Worm (Caenorhabditis elegans) whole organism, L1 larva: Measurements from ENCODE around the gene T05A7.7.
A peak's percentile ranks its signal among the peaks of the same experiment; 100 is the strongest.

ENCODE experiments used
- C16A3.4 ChIP-seq: fragments of 150-350 bp; optimal IDR thresholded peaks from 2 replicates; lab custom pipeline; 2014; ENCODE audit warnings: missing biosample characterization, missing genetic modification characterization
- C34B4.2 ChIP-seq: sonication (generic microtip); optimal IDR thresholded peaks from 2 replicates; lab custom pipeline; 2017; ENCODE audit warnings: mild to moderate bottlenecking, missing genetic modification characterization, missing compliant biosample characterization
- alr-1 ChIP-seq: fragments of 200-800 bp; sonication (Bioruptor generic); optimal IDR thresholded peaks from 2 replicates; lab custom pipeline; 2018; ENCODE audit warnings: borderline replicate concordance, mild to moderate bottlenecking, missing genetic modification characterization, missing compliant biosample characterization
- aly-2 ChIP-seq: fragments of 150-350 bp; optimal IDR thresholded peaks from 2 replicates; lab custom pipeline; 2014; ENCODE audit warnings: missing biosample characterization, missing genetic modification characterization
- ama-1 ChIP-seq: fragments of 150-350 bp; optimal IDR thresholded peaks from 2 replicates; lab custom pipeline; 2014
- blmp-1 ChIP-seq: fragments of 150-350 bp; optimal IDR thresholded peaks from 2 replicates; lab custom pipeline; 2014; ENCODE audit warnings: missing biosample characterization, missing genetic modification characterization
- ceh-63 ChIP-seq: fragments of 200-800 bp; sonication (Bioruptor generic); optimal IDR thresholded peaks from 2 replicates; lab custom pipeline; 2018; ENCODE audit warnings: mild to moderate bottlenecking, missing genetic modification characterization, missing compliant biosample characterization
- ceh-8 ChIP-seq: fragments of 200-800 bp; sonication (Bioruptor generic); optimal IDR thresholded peaks from 2 replicates; lab custom pipeline; 2018; ENCODE audit warnings: mild to moderate bottlenecking, missing genetic modification characterization, moderate library complexity, missing compliant biosample characterization
- ceh-90 ChIP-seq: sonication (generic microtip); optimal IDR thresholded peaks from 2 replicates; lab custom pipeline; 2016; ENCODE audit warnings: missing genetic modification characterization, missing compliant biosample characterization
- efl-1 ChIP-seq, 4 experiments: fragments of 150-350 bp; optimal IDR thresholded peaks in 3 of 4; peaks in 1 of 4; 1 replicate in 1 of 4; 2 replicates in 3 of 4; lab custom pipeline; 2014; ENCODE audit warnings: missing biosample characterization in 2 of 4, missing genetic modification characterization in 2 of 4, missing genetic modification reagents in 2 of 4
- egl-13 ChIP-seq: sonication (generic microtip); optimal IDR thresholded peaks from 2 replicates; lab custom pipeline; 2016; ENCODE audit warnings: missing genotype, missing genetic modification reagents, missing genetic modification characterization, missing compliant biosample characterization
- elt-2 ChIP-seq: sonication (generic microtip); optimal IDR thresholded peaks from 2 replicates; lab custom pipeline; 2016; ENCODE audit warnings: missing genetic modification characterization, mild to moderate bottlenecking, inconsistent platforms, missing compliant biosample characterization, missing genetic modification reagents
- elt-3 ChIP-seq, 6 experiments: fragments of 150-350 bp in 1 of 6; sonication (generic microtip); optimal IDR thresholded peaks; 2 replicates each; lab custom pipeline; 2017 to 2018; ENCODE audit warnings: missing biosample characterization in 6 of 6, missing genetic modification characterization in 6 of 6, inconsistent platforms in 1 of 6
- fkh-10 ChIP-seq: sonication (generic microtip); optimal IDR thresholded peaks from 2 replicates; lab custom pipeline; 2017; ENCODE audit warnings: missing biosample characterization, missing genetic modification reagents, missing genetic modification characterization
- fkh-4 ChIP-seq: sonication (generic microtip); optimal IDR thresholded peaks from 2 replicates; lab custom pipeline; 2016; ENCODE audit warnings: missing compliant biosample characterization, missing genetic modification characterization, borderline replicate concordance
- hlh-17 ChIP-seq: fragments of 200-800 bp; sonication (Bioruptor generic); optimal IDR thresholded peaks from 2 replicates; lab custom pipeline; 2018; ENCODE audit warnings: missing genetic modification characterization, mild to moderate bottlenecking, missing compliant biosample characterization, moderate library complexity, borderline replicate concordance
- hlh-4 ChIP-seq: sonication (generic microtip); optimal IDR thresholded peaks from 2 replicates; lab custom pipeline; 2016; ENCODE audit warnings: mild to moderate bottlenecking, missing genetic modification characterization, missing compliant biosample characterization
- jun-1 ChIP-seq: fragments of 150-350 bp; optimal IDR thresholded peaks from 2 replicates; lab custom pipeline; 2014; ENCODE audit warnings: missing biosample characterization, missing genetic modification reagents, missing genetic modification characterization
- lin-13 ChIP-seq: fragments of 150-350 bp; optimal IDR thresholded peaks from 2 replicates; lab custom pipeline; 2014; ENCODE audit warnings: missing biosample characterization, missing genetic modification reagents, missing genetic modification characterization
- lin-14 ChIP-seq: fragments of 200-800 bp; sonication (Bioruptor generic); optimal IDR thresholded peaks from 2 replicates; lab custom pipeline; 2018; ENCODE audit warnings: mild to moderate bottlenecking, missing genetic modification characterization, moderate library complexity, missing compliant biosample characterization
- lir-3 ChIP-seq: sonication (generic microtip); optimal IDR thresholded peaks from 2 replicates; lab custom pipeline; 2016; ENCODE audit warnings: mild to moderate bottlenecking, missing genetic modification characterization, moderate library complexity, missing compliant biosample characterization; ENCODE audit not compliant: poor library complexity
- lsy-2 ChIP-seq, 2 experiments: fragments of 150-350 bp; optimal IDR thresholded peaks; 2 replicates each; lab custom pipeline; 2014; ENCODE audit warnings: missing biosample characterization in 2 of 2, missing genetic modification characterization in 2 of 2
- mdl-1 ChIP-seq, 2 experiments: fragments of 150-350 bp; optimal IDR thresholded peaks; 2 replicates each; lab custom pipeline; 2014 to 2017; ENCODE audit warnings: missing biosample characterization in 2 of 2, missing genetic modification characterization in 2 of 2, inconsistent platforms in 1 of 2
- mef-2 ChIP-seq: fragments of 150-350 bp; optimal IDR thresholded peaks from 2 replicates; lab custom pipeline; 2014; ENCODE audit warnings: missing biosample characterization, missing genetic modification characterization
- nhr-11 ChIP-seq: fragments of 150-350 bp; optimal IDR thresholded peaks from 2 replicates; lab custom pipeline; 2014; ENCODE audit warnings: missing biosample characterization, missing genetic modification characterization
- nhr-12 ChIP-seq: sonication (generic microtip); optimal IDR thresholded peaks from 2 replicates; lab custom pipeline; 2017; ENCODE audit warnings: missing biosample characterization, missing genetic modification characterization
- nhr-19 ChIP-seq: fragments of 200-800 bp; sonication (Bioruptor generic); conservative IDR thresholded peaks from 2 replicates; pipeline ENCODE4 v1.3.6; 2022; ENCODE audit warnings: missing genetic modification characterization, missing compliant biosample characterization
- nhr-71 ChIP-seq: sonication (generic microtip); optimal IDR thresholded peaks from 2 replicates; lab custom pipeline; 2016; ENCODE audit warnings: mild to moderate bottlenecking, missing genetic modification characterization, moderate library complexity, missing compliant biosample characterization
- nhr-84 ChIP-seq: sonication (generic microtip); optimal IDR thresholded peaks from 2 replicates; lab custom pipeline; 2017; ENCODE audit warnings: missing biosample characterization, missing genetic modification characterization
- pqm-1 ChIP-seq: sonication (generic microtip); optimal IDR thresholded peaks from 3 replicates; lab custom pipeline; 2017; ENCODE audit warnings: missing biosample characterization, missing genetic modification characterization
- rnt-1 ChIP-seq: sonication (generic microtip); optimal IDR thresholded peaks from 2 replicates; lab custom pipeline; 2016; ENCODE audit warnings: mild to moderate bottlenecking, missing genetic modification characterization, moderate library complexity, missing compliant biosample characterization
- snu-23 ChIP-seq: sonication (generic microtip); optimal IDR thresholded peaks from 2 replicates; lab custom pipeline; 2016; ENCODE audit warnings: missing genetic modification characterization, missing compliant biosample characterization
- swsn-7 ChIP-seq: sonication (generic microtip); optimal IDR thresholded peaks from 2 replicates; lab custom pipeline; 2016; ENCODE audit warnings: missing genetic modification characterization, missing compliant biosample characterization
- tlp-1 ChIP-seq: fragments of 150-350 bp; optimal IDR thresholded peaks from 2 replicates; lab custom pipeline; 2014; ENCODE audit warnings: missing biosample characterization, missing genetic modification characterization
- unc-30 ChIP-seq: sonication (generic microtip); optimal IDR thresholded peaks from 2 replicates; lab custom pipeline; 2017; ENCODE audit warnings: missing biosample characterization, missing genetic modification characterization
- unc-86 ChIP-seq: sonication (generic microtip); optimal IDR thresholded peaks from 2 replicates; lab custom pipeline; 2016; ENCODE audit warnings: missing genetic modification characterization, missing compliant biosample characterization
- vab-15 ChIP-seq: sonication (generic microtip); optimal IDR thresholded peaks from 2 replicates; lab custom pipeline; 2017; ENCODE audit warnings: missing genotype, mild to moderate bottlenecking, missing genetic modification characterization, missing compliant biosample characterization
- zag-1 ChIP-seq: fragments of 150-350 bp; optimal IDR thresholded peaks from 2 replicates; lab custom pipeline; 2014; ENCODE audit warnings: missing biosample characterization, missing genetic modification characterization
- ztf-4 ChIP-seq: fragments of 150-350 bp; optimal IDR thresholded peaks from 2 replicates; lab custom pipeline; 2014; ENCODE audit warnings: missing biosample characterization, missing genetic modification characterization

T05A7.7 gene

DNA sequence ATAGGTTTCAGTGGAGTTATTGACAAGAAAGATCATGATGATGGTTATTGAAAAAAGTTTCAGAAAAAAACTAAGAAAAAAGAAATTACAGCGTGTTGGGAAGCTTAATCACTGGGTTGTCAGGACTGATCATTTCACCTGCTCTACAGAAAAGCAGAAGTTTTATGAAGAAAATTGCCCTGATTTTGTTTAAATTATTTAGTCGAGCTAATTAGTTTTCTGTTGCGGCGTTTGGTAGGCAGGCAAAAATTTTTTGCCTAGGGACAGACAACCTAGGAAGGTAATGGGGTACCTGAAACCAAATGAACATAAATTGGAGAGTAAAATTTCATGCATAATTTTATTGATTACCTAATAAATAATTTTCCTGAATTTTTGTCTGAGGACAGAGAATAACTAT is 2.4 kb upstream of the T05A7.7 start, which contains the start of gene sre-40:
Gene sre-40, minus strand, starts transcription at position 101 of the 400 bp plus-strand sequence.
- TF ChIP-seq ceh-63 (no peak), lin-13 (GFP tag; lab: Kevin White, UChicago) (no peak), vab-15 (tag; lab: Kevin White, UChicago) (no peak), fkh-4 (tag; lab: Kevin White, UChicago) (no peak), fkh-10 (no peak), swsn-7 (tag; lab: Kevin White, UChicago) (no peak)
- TF ChIP-seq, all 84 proteins: peak for 0

DNA sequence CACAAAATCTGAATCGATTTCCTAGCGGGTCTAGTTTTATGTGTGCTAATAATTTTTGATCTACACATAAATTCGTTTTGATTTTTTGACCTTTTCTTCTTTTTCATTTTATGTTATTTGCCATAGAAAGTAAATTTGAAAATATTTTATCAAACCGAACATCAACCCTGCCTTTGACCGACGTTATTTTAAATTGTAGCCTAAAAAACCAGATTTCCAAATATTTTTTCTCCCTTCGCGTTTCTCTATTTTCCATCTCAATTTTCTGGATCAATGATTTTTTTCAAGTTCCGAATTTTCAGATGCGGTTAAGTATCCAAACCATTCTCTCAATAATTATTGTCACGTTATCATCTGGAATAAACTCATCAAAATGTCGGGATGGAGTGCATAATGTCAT is 3.4 kb downstream of the T05A7.7 start, which contains the start of gene T05A7.1:
Gene T05A7.1, plus strand, starts transcription at position 301 of the 400 bp plus-strand sequence.
- no peak for TF ChIP-seq mdl-1 (tag; optimal IDR thresholded peaks at IDR 0.05; lab: Kevin White, UChicago)
- no peak for TF ChIP-seq fkh-10
- no peak for TF ChIP-seq elt-3 (tag; optimal IDR thresholded peaks at IDR 0.05; lab: Kevin White, UChicago)
- TF ChIP-seq ceh-90 (tag; lab: Kevin White, UChicago) = no peak
- TF ChIP-seq elt-2 (tag; lab: Kevin White, UChicago) = no peak
- TF ChIP-seq egl-13 (tag; lab: Kevin White, UChicago) = no peak
- no peak for TF ChIP-seq unc-86 (tag; lab: Kevin White, UChicago)
- no peak for TF ChIP-seq ceh-8 (GFP tag; lab: Kevin White, UChicago)
- no peak for TF ChIP-seq ztf-4 (tag; lab: Kevin White, UChicago)
- no peak for TF ChIP-seq nhr-19 (GFP tag; lab: Robert Waterston, UW)
- TF ChIP-seq zag-1 (tag; lab: Kevin White, UChicago) = no peak
- TF ChIP-seq lin-14 (GFP tag; lab: Kevin White, UChicago) = no peak

DNA sequence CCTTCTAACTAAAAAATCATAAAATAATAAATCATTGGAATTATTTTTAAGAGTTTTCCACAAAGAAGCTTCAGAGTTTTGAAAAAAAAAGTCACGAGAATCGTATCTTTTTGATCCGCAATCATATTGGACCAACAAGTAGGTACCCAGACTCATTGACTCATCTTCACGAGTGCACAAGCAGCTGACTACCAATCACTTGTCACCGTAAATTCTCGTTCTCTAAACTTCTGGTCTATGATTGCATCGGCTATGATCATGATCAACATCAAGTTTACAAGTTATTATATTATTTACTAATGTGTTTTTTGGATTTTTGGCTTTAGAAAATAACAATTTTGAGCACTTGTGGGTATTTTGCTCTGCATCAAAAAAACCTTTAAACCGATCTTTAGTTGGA is 5.0 kb downstream of the T05A7.7 start:
- peak; percentile 49 for TF ChIP-seq lin-14 (GFP tag; lab: Kevin White, UChicago)
- no peak for TF ChIP-seq hlh-4 (tag; lab: Kevin White, UChicago)
- 0 out of 2 replicates have a peak, but pooled peaks have one; percentile 17 for TF ChIP-seq nhr-19 (GFP tag; lab: Robert Waterston, UW)
- no peak for TF ChIP-seq blmp-1 (tag; lab: Kevin White, UChicago)
- TF ChIP-seq aly-2 = no peak
- peak in 1 of 2 experiments; percentile 22 for TF ChIP-seq lsy-2 (tag; optimal IDR thresholded peaks at IDR 0.05; lab: Kevin White, UChicago)
- TF ChIP-seq jun-1 (tag; lab: Kevin White, UChicago) = no peak
- peak; percentile 14 for TF ChIP-seq lir-3 (tag; lab: Kevin White, UChicago)
- TF ChIP-seq unc-30 (tag; lab: Kevin White, UChicago) = no peak
- TF ChIP-seq snu-23 (GFP tag; lab: Kevin White, UChicago) = peak; percentile 5
- TF ChIP-seq nhr-11 (tag; lab: Kevin White, UChicago) = no peak
- peak; percentile 48 for TF ChIP-seq nhr-71 (tag; lab: Kevin White, UChicago)
- no peak for TF ChIP-seq vab-15 (tag; lab: Kevin White, UChicago)
- TF ChIP-seq rnt-1 (tag; lab: Kevin White, UChicago) = peak; percentile 26
- TF ChIP-seq C34B4.2 (tag; lab: Kevin White, UChicago) = no peak

DNA sequence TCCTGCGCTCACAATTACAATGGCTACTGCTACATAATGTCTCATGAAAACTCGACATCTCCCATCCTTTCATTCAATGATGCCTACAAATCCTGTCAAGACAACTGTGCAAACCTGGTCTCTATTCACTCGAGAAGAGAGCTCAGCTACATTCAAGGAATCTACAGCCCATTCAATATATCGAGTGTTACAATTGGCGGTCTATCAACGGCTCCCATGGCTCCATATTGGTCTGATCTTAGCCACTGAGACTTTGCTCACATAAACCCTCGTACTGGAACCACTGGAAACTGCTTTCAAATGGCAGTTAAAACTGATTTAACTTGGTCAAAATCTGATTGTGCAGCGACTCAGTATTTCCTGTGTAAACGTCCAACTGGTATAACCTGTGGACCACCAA is 5.8 kb downstream of the T05A7.7 start, which contains the start of gene T05A7.3:
Gene T05A7.3, plus strand, starts transcription at position 301 of the 400 bp plus-strand sequence.
- TF ChIP-seq pqm-1 (tag; lab: Kevin White, UChicago) (no peak), C16A3.4 (tag; lab: Kevin White, UChicago) (no peak), ama-1 (lab: Kevin White, UChicago) (no peak), nhr-84 (tag; lab: Kevin White, UChicago) (no peak)

DNA sequence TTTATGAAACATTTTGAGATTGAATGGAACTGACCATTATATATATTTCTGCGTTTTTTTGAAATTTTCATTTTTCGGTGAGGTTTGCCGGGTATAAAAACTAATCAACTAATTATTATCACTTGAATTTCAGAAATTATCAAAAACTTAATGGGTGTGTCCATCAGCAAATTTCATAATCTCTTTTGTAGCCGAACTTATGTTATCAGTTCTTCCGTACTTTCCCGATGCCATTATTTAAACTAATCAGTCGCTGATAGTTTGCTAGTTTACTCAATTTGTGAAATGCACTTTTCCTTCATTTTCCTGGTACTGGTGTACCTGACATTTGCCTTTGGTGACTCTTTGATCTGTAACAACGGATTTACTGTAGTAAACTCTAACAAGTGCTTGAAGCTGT is 7.1 kb downstream of the T05A7.7 start:
- no peak for TF ChIP-seq efl-1 (optimal IDR thresholded peaks at IDR 0.05; lab: Kevin White, UChicago)
- no peak for TF ChIP-seq efl-1 (GFP tag; optimal IDR thresholded peaks at IDR 0.05 in 1 of 2; lab: Kevin White, UChicago)
- no peak for TF ChIP-seq unc-30 (tag; lab: Kevin White, UChicago)
- no peak for TF ChIP-seq fkh-10
- peak; percentile 99 for TF ChIP-seq elt-2 (tag; lab: Kevin White, UChicago)
- no peak for TF ChIP-seq alr-1 (tag; lab: Kevin White, UChicago)
- peak; percentile 32 for TF ChIP-seq pqm-1 (tag; lab: Kevin White, UChicago)
- TF ChIP-seq hlh-17 (GFP tag; lab: Kevin White, UChicago) = no peak
- TF ChIP-seq mef-2 = no peak
- peak; percentile 46 for TF ChIP-seq tlp-1
- TF ChIP-seq ama-1 (lab: Kevin White, UChicago) = no peak
- no peak for TF ChIP-seq nhr-12 (tag; lab: Kevin White, UChicago)
